Fruit fly (Drosophila melanogaster) whole organism, adult: ENCODE data around the gene CG42266.

ENCODE experiments used
- CG7101 ChIP-seq: fragments of 200-800 bp; sonication (Bioruptor generic); optimal IDR thresholded peaks from 2 replicates; lab custom pipeline; 2018; ENCODE audit warnings: missing biosample characterization, mild to moderate bottlenecking, missing genetic modification characterization, moderate library complexity
- tj ChIP-seq: fragments of 200-800 bp; sonication (Bioruptor generic); optimal IDR thresholded peaks from 3 replicates; lab custom pipeline; 2017; ENCODE audit warnings: missing biosample characterization, mild to moderate bottlenecking, missing genetic modification characterization, moderate library complexity

DNA sequence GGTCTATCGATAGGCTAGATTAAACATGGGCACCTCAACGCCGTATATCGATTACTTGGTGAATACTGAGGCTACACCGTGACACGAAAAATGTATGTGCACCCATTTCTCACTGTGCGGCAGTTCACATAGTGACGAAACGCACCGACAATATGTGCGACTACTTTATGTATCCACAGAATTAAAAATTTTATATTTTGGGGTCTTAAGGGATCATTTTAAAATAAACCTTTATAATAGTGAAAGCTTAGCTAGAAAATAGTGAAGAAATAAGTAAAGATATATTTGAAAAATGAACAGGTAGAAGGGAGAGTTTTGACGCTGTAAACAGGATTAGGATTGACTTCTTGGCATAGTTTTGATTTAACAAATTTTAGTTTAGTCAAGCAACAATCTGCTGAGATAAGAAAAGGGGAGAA, 11.1 kb downstream of the CG42266 start, which contains the start of gene mRpL4:
- TF ChIP-seq tj (GFP tag; lab: Kevin White, UChicago) (no peak), CG7101 (tag; lab: Kevin White, UChicago) (peak; percentile 1)
